Worm (Caenorhabditis elegans) whole organism, L1 larva: ENCODE data around the gene msp-81.
A peak's percentile ranks its signal among the peaks of the same experiment; 100 is the strongest.

Experiments
- C16A3.4 ChIP-seq: fragments of 150-350 bp; optimal IDR thresholded peaks from 2 replicates; lab custom pipeline; 2014; ENCODE audit warnings: missing biosample characterization, missing genetic modification characterization
- ama-1 ChIP-seq: fragments of 150-350 bp; optimal IDR thresholded peaks from 2 replicates; lab custom pipeline; 2014
- blmp-1 ChIP-seq: fragments of 150-350 bp; optimal IDR thresholded peaks from 2 replicates; lab custom pipeline; 2014; ENCODE audit warnings: missing biosample characterization, missing genetic modification characterization
- ceh-63 ChIP-seq: fragments of 200-800 bp; sonication (Bioruptor generic); optimal IDR thresholded peaks from 2 replicates; lab custom pipeline; 2018; ENCODE audit warnings: mild to moderate bottlenecking, missing genetic modification characterization, missing compliant biosample characterization
- ceh-8 ChIP-seq: fragments of 200-800 bp; sonication (Bioruptor generic); optimal IDR thresholded peaks from 2 replicates; lab custom pipeline; 2018; ENCODE audit warnings: mild to moderate bottlenecking, missing genetic modification characterization, moderate library complexity, missing compliant biosample characterization
- ceh-82 ChIP-seq, 3 experiments: fragments of 150-350 bp in 1 of 3; sonication (generic microtip) in 2 of 3; optimal IDR thresholded peaks; 2 replicates each; lab custom pipeline; 2014 to 2017; ENCODE audit warnings: missing biosample characterization in 3 of 3, missing genetic modification characterization in 3 of 3
- ceh-88 ChIP-seq: fragments of 200-800 bp; sonication (Bioruptor generic); IDR thresholded peaks from 2 replicates; pipeline ENCODE4 v1.3.6; 2022; ENCODE audit warnings: missing genetic modification characterization, missing compliant biosample characterization
- dpl-1 ChIP-seq, 3 experiments: fragments of 150-350 bp in 2 of 3; sonication (generic microtip) in 1 of 3; optimal IDR thresholded peaks; 2 replicates each; lab custom pipeline; 2014 to 2017; ENCODE audit warnings: missing biosample characterization in 3 of 3, missing genetic modification characterization in 3 of 3, missing genetic modification reagents in 3 of 3
- dsc-1 ChIP-seq: sonication (generic microtip); optimal IDR thresholded peaks from 2 replicates; lab custom pipeline; 2016; ENCODE audit warnings: mild to moderate bottlenecking, missing genetic modification characterization, missing compliant biosample characterization
- efl-1 ChIP-seq, 4 experiments: fragments of 150-350 bp; optimal IDR thresholded peaks in 3 of 4; peaks in 1 of 4; 1 replicate in 1 of 4; 2 replicates in 3 of 4; lab custom pipeline; 2014; ENCODE audit warnings: missing biosample characterization in 2 of 4, missing genetic modification characterization in 2 of 4, missing genetic modification reagents in 2 of 4
- efl-3 ChIP-seq: fragments of 200-800 bp; sonication (Bioruptor generic); optimal IDR thresholded peaks from 2 replicates; lab custom pipeline; 2018; ENCODE audit warnings: mild to moderate bottlenecking, missing genetic modification characterization, missing compliant biosample characterization
- fkh-10 ChIP-seq: sonication (generic microtip); optimal IDR thresholded peaks from 2 replicates; lab custom pipeline; 2017; ENCODE audit warnings: missing biosample characterization, missing genetic modification reagents, missing genetic modification characterization
- isw-1 ChIP-seq: fragments of 200-800 bp; sonication (Bioruptor generic); IDR thresholded peaks from 2 replicates; pipeline ENCODE4 v1.3.6; 2022; ENCODE audit warnings: missing genetic modification characterization, missing compliant biosample characterization
- jun-1 ChIP-seq: fragments of 150-350 bp; optimal IDR thresholded peaks from 2 replicates; lab custom pipeline; 2014; ENCODE audit warnings: missing biosample characterization, missing genetic modification reagents, missing genetic modification characterization
- lin-14 ChIP-seq: fragments of 200-800 bp; sonication (Bioruptor generic); optimal IDR thresholded peaks from 2 replicates; lab custom pipeline; 2018; ENCODE audit warnings: mild to moderate bottlenecking, missing genetic modification characterization, moderate library complexity, missing compliant biosample characterization
- lin-15B ChIP-seq: fragments of 150-350 bp; sonication (generic microtip); optimal IDR thresholded peaks from 3 replicates; lab custom pipeline; 2014; ENCODE audit warnings: missing biosample characterization, missing genetic modification characterization
- lin-35 ChIP-seq, 2 experiments: fragments of 150-350 bp; optimal IDR thresholded peaks; 2 replicates each; lab custom pipeline; 2014; ENCODE audit warnings: missing biosample characterization in 2 of 2, missing genetic modification characterization in 2 of 2, missing genetic modification reagents in 2 of 2
- lsy-2 ChIP-seq, 2 experiments: fragments of 150-350 bp; optimal IDR thresholded peaks; 2 replicates each; lab custom pipeline; 2014; ENCODE audit warnings: missing biosample characterization in 2 of 2, missing genetic modification characterization in 2 of 2
- mab-9 ChIP-seq: fragments of 200-800 bp; sonication (Bioruptor generic); IDR thresholded peaks from 2 replicates; pipeline ENCODE4 v1.3.6; 2022; ENCODE audit warnings: missing genetic modification reagents, missing genetic modification characterization, missing compliant biosample characterization
- mdl-1 ChIP-seq, 2 experiments: fragments of 150-350 bp; optimal IDR thresholded peaks; 2 replicates each; lab custom pipeline; 2014 to 2017; ENCODE audit warnings: missing biosample characterization in 2 of 2, missing genetic modification characterization in 2 of 2, inconsistent platforms in 1 of 2
- mep-1 ChIP-seq: fragments of 150-350 bp; optimal IDR thresholded peaks from 2 replicates; lab custom pipeline; 2014; ENCODE audit warnings: missing biosample characterization, missing genetic modification characterization
- nhr-11 ChIP-seq: fragments of 150-350 bp; optimal IDR thresholded peaks from 2 replicates; lab custom pipeline; 2014; ENCODE audit warnings: missing biosample characterization, missing genetic modification characterization
- nhr-19 ChIP-seq: fragments of 200-800 bp; sonication (Bioruptor generic); conservative IDR thresholded peaks from 2 replicates; pipeline ENCODE4 v1.3.6; 2022; ENCODE audit warnings: missing genetic modification characterization, missing compliant biosample characterization
- nhr-237 ChIP-seq: fragments of 150-350 bp; optimal IDR thresholded peaks from 2 replicates; lab custom pipeline; 2014; ENCODE audit warnings: missing biosample characterization, missing genetic modification characterization
- nhr-71 ChIP-seq: sonication (generic microtip); optimal IDR thresholded peaks from 2 replicates; lab custom pipeline; 2016; ENCODE audit warnings: mild to moderate bottlenecking, missing genetic modification characterization, moderate library complexity, missing compliant biosample characterization
- nhr-85 ChIP-seq: sonication (generic microtip); peaks from one replicate; lab custom pipeline; 2016; ENCODE audit warnings: missing genetic modification characterization, inconsistent platforms, missing compliant biosample characterization
- nhr-90 ChIP-seq: sonication (generic microtip); optimal IDR thresholded peaks from 2 replicates; lab custom pipeline; 2016; ENCODE audit warnings: mild to moderate bottlenecking, missing genetic modification characterization, missing compliant biosample characterization; ENCODE audit not compliant: poor library complexity
- pag-3 ChIP-seq: sonication (generic microtip); optimal IDR thresholded peaks from 2 replicates; lab custom pipeline; 2017; ENCODE audit warnings: missing genetic modification characterization, mild to moderate bottlenecking, missing compliant biosample characterization, antibody characterized with exemption, borderline replicate concordance; ENCODE audit not compliant: insufficient read depth
- pqm-1 ChIP-seq: sonication (generic microtip); optimal IDR thresholded peaks from 3 replicates; lab custom pipeline; 2017; ENCODE audit warnings: missing biosample characterization, missing genetic modification characterization
- rnt-1 ChIP-seq: sonication (generic microtip); optimal IDR thresholded peaks from 2 replicates; lab custom pipeline; 2016; ENCODE audit warnings: mild to moderate bottlenecking, missing genetic modification characterization, moderate library complexity, missing compliant biosample characterization
- skn-1 ChIP-seq: fragments of 150-350 bp; optimal IDR thresholded peaks from 2 replicates; lab custom pipeline; 2014; ENCODE audit warnings: missing biosample characterization, missing genetic modification characterization
- snu-23 ChIP-seq: sonication (generic microtip); optimal IDR thresholded peaks from 2 replicates; lab custom pipeline; 2016; ENCODE audit warnings: missing genetic modification characterization, missing compliant biosample characterization
- swsn-7 ChIP-seq: sonication (generic microtip); optimal IDR thresholded peaks from 2 replicates; lab custom pipeline; 2016; ENCODE audit warnings: missing genetic modification characterization, missing compliant biosample characterization
- tbx-2 ChIP-seq: sonication (generic microtip); optimal IDR thresholded peaks from 2 replicates; lab custom pipeline; 2016; ENCODE audit warnings: missing genetic modification characterization, missing compliant biosample characterization
- tlp-1 ChIP-seq: fragments of 150-350 bp; optimal IDR thresholded peaks from 2 replicates; lab custom pipeline; 2014; ENCODE audit warnings: missing biosample characterization, missing genetic modification characterization
- unc-130 ChIP-seq: fragments of 150-350 bp; optimal IDR thresholded peaks from 2 replicates; lab custom pipeline; 2017; ENCODE audit warnings: missing biosample characterization, missing genetic modification characterization, inconsistent platforms
- unc-30 ChIP-seq: sonication (generic microtip); optimal IDR thresholded peaks from 2 replicates; lab custom pipeline; 2017; ENCODE audit warnings: missing biosample characterization, missing genetic modification characterization
- unc-86 ChIP-seq: sonication (generic microtip); optimal IDR thresholded peaks from 2 replicates; lab custom pipeline; 2016; ENCODE audit warnings: missing genetic modification characterization, missing compliant biosample characterization
- xbp-1 ChIP-seq: sonication (generic microtip); optimal IDR thresholded peaks from 2 replicates; lab custom pipeline; 2016; ENCODE audit warnings: missing genetic modification characterization, missing compliant biosample characterization
- ztf-11 ChIP-seq, 2 experiments: sonication (generic microtip); optimal IDR thresholded peaks; 2 replicates each; lab custom pipeline; 2016 to 2017; ENCODE audit warnings: missing genetic modification characterization in 2 of 2, missing biosample characterization in 1 of 2, missing compliant biosample characterization in 1 of 2
- ztf-4 ChIP-seq: fragments of 150-350 bp; optimal IDR thresholded peaks from 2 replicates; lab custom pipeline; 2014; ENCODE audit warnings: missing biosample characterization, missing genetic modification characterization

Gene msp-81

ce11 chrIV:9836317-9836716 is at the start of gene msp-81:
Gene msp-81 (minus strand): TSS chrIV:9836417.
- TF ChIP-seq ceh-63 (GFP tag; lab: Kevin White, UChicago) (no peak), dsc-1 (tag; lab: Kevin White, UChicago) (no peak), ceh-8 (GFP tag; lab: Kevin White, UChicago) (no peak), lin-14 (no peak), nhr-90 (tag; lab: Kevin White, UChicago) (no peak), nhr-237 (no peak), efl-1 (optimal IDR thresholded peaks at IDR 0.05; lab: Kevin White, UChicago) (no peak), efl-1 (GFP tag; optimal IDR thresholded peaks at IDR 0.05 in 1 of 2; lab: Kevin White, UChicago) (no peak), ceh-88 (GFP tag; lab: Robert Waterston, UW) (no peak), unc-130 (tag; lab: Kevin White, UChicago) (no peak), unc-30 (no peak), ztf-11 (tag; optimal IDR thresholded peaks at IDR 0.05; lab: Kevin White, UChicago) (no peak), ztf-4 (tag; lab: Kevin White, UChicago) (no peak), ama-1 (lab: Kevin White, UChicago) (no peak), nhr-19 (GFP tag; lab: Robert Waterston, UW) (no peak)
- TF ChIP-seq, all 84 proteins: peak for 0

DNA sequence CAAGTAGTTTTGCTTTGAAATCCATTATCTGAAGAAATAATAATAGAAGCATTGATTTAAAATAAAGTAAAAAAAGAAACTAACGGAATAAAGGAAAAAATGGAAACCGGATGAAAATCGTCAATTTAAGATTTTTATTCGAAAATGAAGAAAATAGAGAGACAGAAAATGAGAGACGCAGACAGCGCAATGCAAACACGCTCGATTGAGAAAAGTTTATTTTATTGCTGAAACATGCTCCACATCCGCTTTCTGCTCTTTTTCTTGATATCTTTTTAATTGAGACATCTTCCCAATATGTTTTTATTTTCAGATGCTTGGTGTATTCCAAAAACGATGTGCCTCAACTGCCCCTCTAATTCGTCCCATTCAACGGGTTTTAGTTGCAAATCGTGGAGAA is 48.0 kb upstream of the msp-81 start, which contains the start of the genes prp-18 and mccc-1:
Gene prp-18, minus strand, starts transcription at position 127 of the 400 bp plus-strand sequence.
Gene mccc-1, plus strand, starts transcription at position 314 of the 400 bp plus-strand sequence.
- TF ChIP-seq efl-1 (optimal IDR thresholded peaks at IDR 0.05; lab: Kevin White, UChicago) (peak; percentile 67 to 70), efl-1 (GFP tag; optimal IDR thresholded peaks at IDR 0.05 in 1 of 2; lab: Kevin White, UChicago) (peak; percentile 64 to 91), efl-3 (GFP tag; lab: Kevin White, UChicago) (no peak), snu-23 (GFP tag; lab: Kevin White, UChicago) (peak; percentile 61), fkh-10 (peak; percentile 8), jun-1 (no peak), pag-3 (no peak), lin-15B (tag; lab: Kevin White, UChicago) (peak; percentile 56), lin-14 (peak; percentile 74), lin-35 (GFP tag; optimal IDR thresholded peaks at IDR 0.05; lab: Kevin White, UChicago) (peak; percentile 72 to 76), rnt-1 (tag; lab: Kevin White, UChicago) (peak; percentile 64), isw-1 (GFP tag; lab: Robert Waterston, UW) (peak; percentile 36), dsc-1 (tag; lab: Kevin White, UChicago) (peak; percentile 48), pqm-1 (tag; lab: Kevin White, UChicago) (no peak), blmp-1 (tag; lab: Kevin White, UChicago) (peak; percentile 30), nhr-11 (no peak), nhr-19 (GFP tag; lab: Robert Waterston, UW) (peak; percentile 25; the same call in 1 of the 2 replicates), mdl-1 (tag; optimal IDR thresholded peaks at IDR 0.05; lab: Kevin White, UChicago) (peak in 1 of 2 experiments; percentile 16), lsy-2 (tag; optimal IDR thresholded peaks at IDR 0.05; lab: Kevin White, UChicago) (peak in 1 of 2 experiments; percentile 57), dpl-1 (GFP tag; optimal IDR thresholded peaks at IDR 0.05; lab: Kevin White, UChicago) (peak; percentile 43 to 69 (median 60)), nhr-71 (tag; lab: Kevin White, UChicago) (no peak), tlp-1 (tag; lab: Kevin White, UChicago) (no peak), swsn-7 (peak; percentile 33), xbp-1 (tag; lab: Kevin White, UChicago) (peak; percentile 48), nhr-85 (tag; lab: Kevin White, UChicago) (peak; percentile 33), mab-9 (GFP tag; lab: Robert Waterston, UW) (no peak), tbx-2 (tag; lab: Kevin White, UChicago) (no peak), ceh-82 (tag; optimal IDR thresholded peaks at IDR 0.05; lab: Kevin White, UChicago) (peak in 1 of 3 experiments; percentile 62), skn-1 (peak; percentile 28), mep-1 (tag; lab: Kevin White, UChicago) (peak; percentile 74), unc-86 (tag; lab: Kevin White, UChicago) (peak; percentile 4), C16A3.4 (tag; lab: Kevin White, UChicago) (peak; percentile 62), unc-130 (tag; lab: Kevin White, UChicago) (peak; percentile 9)
- TF ChIP-seq, all 84 proteins: peak for 23
